Worm (Caenorhabditis elegans) whole organism, mixed stage, embryonic: Measurements from ENCODE around the gene npp-20.

Source experiments
- M03D4.4 ChIP-seq: sonication (generic microtip); optimal IDR thresholded peaks from 2 replicates; lab custom pipeline; 2017; ENCODE audit warnings: mild to moderate bottlenecking, missing genetic modification characterization, missing compliant biosample characterization
- bed-3 ChIP-seq: fragments of 200-800 bp; sonication (Bioruptor generic); optimal IDR thresholded peaks from 3 replicates; lab custom pipeline; 2018; ENCODE audit warnings: mild to moderate bottlenecking, missing genetic modification characterization, moderate library complexity, missing compliant biosample characterization
- blmp-1 ChIP-seq: fragments of 150-350 bp; optimal IDR thresholded peaks from 2 replicates; lab custom pipeline; 2014; ENCODE audit warnings: missing biosample characterization, missing genetic modification characterization
- ceh-39 ChIP-seq: fragments of 150-350 bp; optimal IDR thresholded peaks from 2 replicates; lab custom pipeline; 2014; ENCODE audit warnings: missing biosample characterization, missing genetic modification characterization
- ceh-43 ChIP-seq: fragments of 200-800 bp; sonication (Bioruptor generic); optimal IDR thresholded peaks from 2 replicates; lab custom pipeline; 2018; ENCODE audit warnings: mild to moderate bottlenecking, missing genetic modification characterization, moderate library complexity, missing compliant biosample characterization
- ceh-83 ChIP-seq: fragments of 200-800 bp; sonication (Bioruptor generic); optimal IDR thresholded peaks from 2 replicates; lab custom pipeline; 2018; ENCODE audit warnings: mild to moderate bottlenecking, missing genetic modification characterization, missing compliant biosample characterization
- ces-1 ChIP-seq: fragments of 150-350 bp; optimal IDR thresholded peaks from 2 replicates; lab custom pipeline; 2014; ENCODE audit warnings: missing biosample characterization, missing genetic modification reagents, missing genetic modification characterization
- cnd-1 ChIP-seq: fragments of 200-800 bp; sonication (Bioruptor generic); optimal IDR thresholded peaks from 2 replicates; lab custom pipeline; 2018; ENCODE audit warnings: mild to moderate bottlenecking, missing genetic modification characterization, missing compliant biosample characterization
- drap-1 ChIP-seq: fragments of 200-800 bp; sonication (Bioruptor generic); optimal IDR thresholded peaks from 3 replicates; lab custom pipeline; 2018; ENCODE audit warnings: mild to moderate bottlenecking, missing genetic modification characterization, missing compliant biosample characterization
- elt-1 ChIP-seq: sonication (generic microtip); optimal IDR thresholded peaks from 2 replicates; lab custom pipeline; 2017; ENCODE audit warnings: missing genetic modification characterization, mild to moderate bottlenecking, missing compliant biosample characterization, antibody characterized with exemption, moderate library complexity, borderline replicate concordance; ENCODE audit not compliant: insufficient read depth
- elt-3 ChIP-seq: fragments of 150-350 bp; optimal IDR thresholded peaks from 2 replicates; lab custom pipeline; 2014; ENCODE audit warnings: missing biosample characterization, missing genetic modification characterization
- flh-1 ChIP-seq: fragments of 200-800 bp; sonication (Bioruptor generic); optimal IDR thresholded peaks from 2 replicates; lab custom pipeline; 2018; ENCODE audit warnings: mild to moderate bottlenecking, missing genetic modification characterization, moderate library complexity, missing compliant biosample characterization
- ham-2 ChIP-seq: fragments of 200-800 bp; sonication (Bioruptor generic); optimal IDR thresholded peaks from 2 replicates; lab custom pipeline; 2018; ENCODE audit warnings: mild to moderate bottlenecking, missing genetic modification characterization, missing compliant biosample characterization
- hlh-1 ChIP-seq: fragments of 150-350 bp; optimal IDR thresholded peaks from 2 replicates; lab custom pipeline; 2014; ENCODE audit warnings: missing biosample characterization, missing genetic modification reagents, missing genetic modification characterization
- lin-13 ChIP-seq: fragments of 150-350 bp; optimal IDR thresholded peaks from 2 replicates; lab custom pipeline; 2014; ENCODE audit warnings: missing biosample characterization, missing genetic modification characterization
- lin-32 ChIP-seq: fragments of 200-800 bp; sonication (Bioruptor generic); optimal IDR thresholded peaks from 2 replicates; lab custom pipeline; 2018; ENCODE audit warnings: mild to moderate bottlenecking, missing genetic modification characterization, missing compliant biosample characterization
- lsy-2 ChIP-seq: fragments of 150-350 bp; optimal IDR thresholded peaks from 2 replicates; lab custom pipeline; 2014; ENCODE audit warnings: missing biosample characterization, missing genetic modification characterization
- mab-5 ChIP-seq: fragments of 150-350 bp; optimal IDR thresholded peaks from 2 replicates; lab custom pipeline; 2014; ENCODE audit warnings: missing biosample characterization, missing genetic modification characterization
- mep-1 ChIP-seq: fragments of 150-350 bp; optimal IDR thresholded peaks from 2 replicates; lab custom pipeline; 2017; ENCODE audit warnings: missing biosample characterization, missing genetic modification reagents, missing genetic modification characterization, inconsistent platforms
- mls-2 ChIP-seq: sonication (generic microtip); optimal IDR thresholded peaks from 2 replicates; lab custom pipeline; 2016; ENCODE audit warnings: mild to moderate bottlenecking, missing genetic modification characterization, moderate library complexity, missing compliant biosample characterization
- nhr-12 ChIP-seq: fragments of 150-350 bp; optimal IDR thresholded peaks from 2 replicates; lab custom pipeline; 2014; ENCODE audit warnings: missing biosample characterization, missing genetic modification characterization
- nhr-2 ChIP-seq: fragments of 150-350 bp; optimal IDR thresholded peaks from 2 replicates; lab custom pipeline; 2014; ENCODE audit warnings: missing biosample characterization, missing genetic modification characterization
- nhr-237 ChIP-seq: fragments of 150-350 bp; optimal IDR thresholded peaks from 2 replicates; lab custom pipeline; 2014; ENCODE audit warnings: missing biosample characterization, missing genetic modification characterization
- nhr-28 ChIP-seq: fragments of 150-350 bp; optimal IDR thresholded peaks from 2 replicates; lab custom pipeline; 2014; ENCODE audit warnings: missing biosample characterization, missing genetic modification characterization
- nhr-76 ChIP-seq: sonication (generic microtip); optimal IDR thresholded peaks from 2 replicates; lab custom pipeline; 2017; ENCODE audit warnings: missing biosample characterization, missing genetic modification characterization
- sem-2 ChIP-seq: fragments of 200-800 bp; sonication (Bioruptor generic); optimal IDR thresholded peaks from 2 replicates; lab custom pipeline; 2018; ENCODE audit warnings: mild to moderate bottlenecking, missing genetic modification characterization, missing compliant biosample characterization
- snpc-4 ChIP-seq: fragments of 150-350 bp; optimal IDR thresholded peaks from 2 replicates; lab custom pipeline; 2014; ENCODE audit warnings: missing biosample characterization, missing genetic modification characterization
- sptf-1 ChIP-seq: sonication (generic microtip); optimal IDR thresholded peaks from 2 replicates; lab custom pipeline; 2017; ENCODE audit warnings: mild to moderate bottlenecking, missing genetic modification characterization, moderate library complexity, missing compliant biosample characterization
- tbx-8 ChIP-seq: fragments of 200-800 bp; sonication (Bioruptor generic); optimal IDR thresholded peaks from 2 replicates; lab custom pipeline; 2018; ENCODE audit warnings: mild to moderate bottlenecking, missing genetic modification characterization, moderate library complexity, missing compliant biosample characterization
- unc-120 ChIP-seq: sonication (generic microtip); optimal IDR thresholded peaks from 2 replicates; lab custom pipeline; 2017; ENCODE audit warnings: missing genetic modification characterization, missing compliant biosample characterization; ENCODE audit not compliant: poor library complexity, severe bottlenecking
- unc-39 ChIP-seq: fragments of 150-350 bp; optimal IDR thresholded peaks from 2 replicates; lab custom pipeline; 2014; ENCODE audit warnings: missing biosample characterization, missing genetic modification characterization
- zip-8 ChIP-seq: fragments of 150-350 bp; optimal IDR thresholded peaks from 2 replicates; lab custom pipeline; 2014; ENCODE audit warnings: missing biosample characterization, missing genetic modification characterization
- ztf-11 ChIP-seq: fragments of 150-350 bp; optimal IDR thresholded peaks from 2 replicates; lab custom pipeline; 2014; ENCODE audit warnings: missing biosample characterization, missing genetic modification characterization

The npp-20 gene

ce11 chrIV:1516527-1516926 is 20.7 kb upstream of the npp-20 start, which contains the start of gene clec-172:
Gene clec-172, minus strand, starts transcription at chrIV:1516627.
- no peak for TF ChIP-seq nhr-28 (tag; lab: Kevin White, UChicago)
- TF ChIP-seq unc-120 (tag; lab: Kevin White, UChicago) = no peak
- no peak for TF ChIP-seq ham-2
- TF ChIP-seq mls-2 (tag; lab: Kevin White, UChicago) = no peak
- no peak for TF ChIP-seq elt-1 (tag; lab: Kevin White, UChicago)
- no peak for TF ChIP-seq tbx-8 (GFP tag; lab: Kevin White, UChicago)
- no peak for TF ChIP-seq bed-3 (GFP tag; lab: Kevin White, UChicago)
- no peak for TF ChIP-seq lsy-2 (tag; lab: Kevin White, UChicago)
- TF ChIP-seq ces-1 = no peak
- no peak for TF ChIP-seq ceh-39 (tag; lab: Kevin White, UChicago)
- no peak for TF ChIP-seq ceh-43 (GFP tag; lab: Kevin White, UChicago)
- TF ChIP-seq nhr-76 (tag; lab: Kevin White, UChicago) = no peak
- TF ChIP-seq drap-1 (GFP tag; lab: Kevin White, UChicago) = no peak
- TF ChIP-seq M03D4.4 (tag; lab: Kevin White, UChicago) = no peak
- no peak for TF ChIP-seq lin-32 (GFP tag; lab: Kevin White, UChicago)
- TF ChIP-seq snpc-4 = no peak
- no peak for TF ChIP-seq nhr-2 (tag; lab: Kevin White, UChicago)
- no peak for TF ChIP-seq nhr-237 (tag; lab: Kevin White, UChicago)
- no peak for TF ChIP-seq ceh-83 (GFP tag; lab: Kevin White, UChicago)
- no peak for TF ChIP-seq ztf-11 (tag; lab: Kevin White, UChicago)

ce11 chrIV:1515891-1516290 is 20.1 kb upstream of the npp-20 start:
- TF ChIP-seq ham-2 (no peak), bed-3 (GFP tag; lab: Kevin White, UChicago) (no peak), mep-1 (tag; lab: Kevin White, UChicago) (no peak), sptf-1 (tag; lab: Kevin White, UChicago) (no peak), nhr-237 (tag; lab: Kevin White, UChicago) (no peak), ceh-83 (GFP tag; lab: Kevin White, UChicago) (no peak), mls-2 (tag; lab: Kevin White, UChicago) (no peak), drap-1 (GFP tag; lab: Kevin White, UChicago) (no peak), ces-1 (no peak), mab-5 (tag; lab: Kevin White, UChicago) (no peak), lin-13 (tag; lab: Kevin White, UChicago) (no peak), blmp-1 (tag; lab: Kevin White, UChicago) (no peak)

- TF ChIP-seq cnd-1 (tag; lab: Kevin White, UChicago) (peak; percentile 41), mls-2 (tag; lab: Kevin White, UChicago) (peak; percentile 12), zip-8 (tag; lab: Kevin White, UChicago) (no peak), ham-2 (peak; percentile 10), elt-3 (tag; lab: Kevin White, UChicago) (no peak), ztf-11 (tag; lab: Kevin White, UChicago) (no peak), sem-2 (GFP tag; lab: Kevin White, UChicago) (peak; percentile 22)
Measured at ce11 chrIV:1514415-1514814, 18.6 kb upstream of the npp-20 start.

- TF ChIP-seq tbx-8 (GFP tag; lab: Kevin White, UChicago) (no peak), unc-120 (tag; lab: Kevin White, UChicago) (no peak), nhr-76 (tag; lab: Kevin White, UChicago) (no peak), elt-1 (tag; lab: Kevin White, UChicago) (no peak), ceh-43 (GFP tag; lab: Kevin White, UChicago) (no peak)
- TF ChIP-seq, all 35 proteins: peak for 0
Measured at ce11 chrIV:1512944-1513343, 17.1 kb upstream of the npp-20 start.

- TF ChIP-seq elt-3 (tag; lab: Kevin White, UChicago) (no peak), flh-1 (no peak), cnd-1 (tag; lab: Kevin White, UChicago) (no peak), nhr-76 (tag; lab: Kevin White, UChicago) (no peak), nhr-2 (tag; lab: Kevin White, UChicago) (no peak), ceh-83 (GFP tag; lab: Kevin White, UChicago) (no peak), zip-8 (tag; lab: Kevin White, UChicago) (no peak), sptf-1 (tag; lab: Kevin White, UChicago) (no peak), blmp-1 (tag; lab: Kevin White, UChicago) (no peak), hlh-1 (no peak), mab-5 (tag; lab: Kevin White, UChicago) (no peak), lin-32 (GFP tag; lab: Kevin White, UChicago) (no peak), ceh-39 (tag; lab: Kevin White, UChicago) (no peak), bed-3 (GFP tag; lab: Kevin White, UChicago) (no peak), unc-39 (tag; lab: Kevin White, UChicago) (no peak), nhr-12 (tag; lab: Kevin White, UChicago) (no peak), elt-1 (tag; lab: Kevin White, UChicago) (no peak), drap-1 (GFP tag; lab: Kevin White, UChicago) (no peak)
Measured at ce11 chrIV:1510241-1510640, 14.4 kb upstream of the npp-20 start, which contains the start of gene txt-4. Gene txt-4, plus strand, starts transcription at chrIV:1510564.
